Worm (Caenorhabditis elegans) whole organism, early embryonic: ENCODE data around the gene emc-6.

Experiments used
- B0310.2 ChIP-seq: sonication (generic microtip); optimal IDR thresholded peaks from 2 replicates; lab custom pipeline; 2016; ENCODE audit warnings: mild to moderate bottlenecking, missing genetic modification characterization, missing compliant biosample characterization
- F13C5.2 ChIP-seq: sonication (generic microtip); optimal IDR thresholded peaks from 2 replicates; lab custom pipeline; 2017; ENCODE audit warnings: mild to moderate bottlenecking, missing genetic modification characterization, inconsistent platforms, missing compliant biosample characterization
- aly-1 ChIP-seq: sonication (generic microtip); optimal IDR thresholded peaks from 2 replicates; lab custom pipeline; 2016; ENCODE audit warnings: missing genetic modification characterization, missing compliant biosample characterization
- ama-1 ChIP-seq: fragments of 150-350 bp; optimal IDR thresholded peaks from 2 replicates; lab custom pipeline; 2014
- flt-1 ChIP-seq: fragments of 200-800 bp; sonication (Bioruptor generic); IDR thresholded peaks from 2 replicates; pipeline ENCODE4 v1.3.6; 2022; ENCODE audit warnings: missing genetic modification characterization, missing compliant biosample characterization
- hmbx-1 ChIP-seq: sonication (generic microtip); optimal IDR thresholded peaks from 2 replicates; lab custom pipeline; 2016; ENCODE audit warnings: mild to moderate bottlenecking, missing genetic modification characterization, missing compliant biosample characterization
- hmg-4 ChIP-seq: fragments of 200-800 bp; sonication (Bioruptor generic); optimal IDR thresholded peaks from 2 replicates; lab custom pipeline; 2018; ENCODE audit warnings: mild to moderate bottlenecking, missing genetic modification characterization, missing compliant biosample characterization
- hnd-1 ChIP-seq: sonication (generic microtip); optimal IDR thresholded peaks from 2 replicates; lab custom pipeline; 2016; ENCODE audit warnings: missing genetic modification characterization, missing compliant biosample characterization
- pes-1 ChIP-seq: fragments of 200-800 bp; sonication (Bioruptor generic); IDR thresholded peaks from 2 replicates; pipeline ENCODE4 v1.3.6; 2022; ENCODE audit warnings: missing genetic modification reagents, missing genetic modification characterization, missing compliant biosample characterization
- sea-1 ChIP-seq: fragments of 200-800 bp; sonication (Bioruptor generic); conservative IDR thresholded peaks from 2 replicates; pipeline ENCODE4 v1.3.6; 2022; ENCODE audit warnings: missing genetic modification characterization, missing compliant biosample characterization
- tbx-11 ChIP-seq: fragments of 200-800 bp; sonication (Bioruptor generic); IDR thresholded peaks from 2 replicates; pipeline ENCODE4 v1.3.6; 2022; ENCODE audit warnings: missing genetic modification characterization, missing compliant biosample characterization
- tbx-37 ChIP-seq: fragments of 200-800 bp; sonication (Bioruptor generic); conservative IDR thresholded peaks from 2 replicates; pipeline ENCODE4 v1.3.6; 2022; ENCODE audit warnings: missing genetic modification reagents, missing genetic modification characterization, missing compliant biosample characterization
- tra-4 ChIP-seq: sonication (generic microtip); optimal IDR thresholded peaks from 2 replicates; lab custom pipeline; 2017; ENCODE audit warnings: missing genetic modification characterization, missing compliant biosample characterization

DNA sequence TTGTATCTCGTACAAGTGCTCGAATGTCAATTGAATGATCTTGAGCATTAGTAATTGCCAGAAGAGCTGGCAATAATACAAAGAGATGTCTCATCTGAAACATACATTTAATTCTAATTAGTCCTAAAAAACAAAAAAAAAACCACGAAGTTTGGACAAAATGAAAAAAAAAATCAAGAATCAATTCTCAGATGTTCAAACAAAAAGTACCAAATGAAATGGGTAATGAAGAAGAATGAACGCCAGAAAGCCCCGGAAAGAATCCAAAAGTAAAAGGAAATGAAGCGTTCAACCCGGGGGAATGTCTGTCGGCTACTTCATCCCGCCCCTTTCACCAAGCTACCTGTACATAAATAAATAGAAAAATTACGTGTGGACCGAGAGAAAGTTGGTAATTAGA lies 8.4 kb upstream of the emc-6 start, which contains the start of gene F33D4.6:
- TF ChIP-seq pes-1 (GFP tag; lab: Robert Waterston, UW) (no peak), aly-1 (tag; lab: Kevin White, UChicago) (no peak), hmg-4 (no peak), hmbx-1 (tag; lab: Kevin White, UChicago) (no peak), flt-1 (GFP tag; lab: Robert Waterston, UW) (no peak), ama-1 (lab: Kevin White, UChicago) (no peak), tbx-37 (GFP tag; lab: Robert Waterston, UW) (no peak), hnd-1 (tag; lab: Kevin White, UChicago) (no peak), sea-1 (GFP tag; lab: Robert Waterston, UW) (no peak), B0310.2 (no peak), F13C5.2 (tag; lab: Kevin White, UChicago) (no peak), tra-4 (tag; lab: Kevin White, UChicago) (no peak), tbx-11 (GFP tag; lab: Robert Waterston, UW) (no peak)
